Worm (Caenorhabditis elegans): ENCODE measurements around the gene mig-5.

mig-5 gene

ce11 chrII:8185016-8185493, at the start of gene mig-5, which contains the start of gene cct-1:
Gene mig-5, minus strand, starts transcription at chrII:8185023.
Gene cct-1, plus strand, starts transcription at chrII:8185443.
- TF ChIP-seq mes-2 (tag; optimal IDR thresholded peaks at IDR 0.05; ENCODE audit: poor library complexity, severe bottlenecking) = peak; percentile 98
- peak; percentile 87 for TF ChIP-seq lin-13 (GFP tag; optimal IDR thresholded peaks at IDR 0.05)
- TF ChIP-seq nhr-111 (GFP tag; optimal IDR thresholded peaks at IDR 0.05) = no peak
- no peak for TF ChIP-seq D1046.2 (GFP tag; IDR thresholded peaks at IDR 0.05)
- TF ChIP-seq unc-39 (tag; optimal IDR thresholded peaks at IDR 0.05) = no peak
- peak; percentile 2 for TF ChIP-seq nhr-76 (tag; optimal IDR thresholded peaks at IDR 0.05)
- TF ChIP-seq tag-97 (GFP tag; IDR thresholded peaks at IDR 0.05) = no peak
- TF ChIP-seq nhr-10 (tag; optimal IDR thresholded peaks at IDR 0.05) = peak; percentile 88
- TF ChIP-seq F37D6.2 (tag; optimal IDR thresholded peaks at IDR 0.05) = peak; percentile 88
- no peak for TF ChIP-seq Y75B8A.6 (GFP tag; IDR thresholded peaks at IDR 0.05)
- TF ChIP-seq spr-1 (tag; optimal IDR thresholded peaks at IDR 0.05) = peak; percentile 91
- peak; percentile 9 for TF ChIP-seq fos-1 (tag; optimal IDR thresholded peaks at IDR 0.05)
- no peak for TF ChIP-seq dmd-9 (GFP tag; IDR thresholded peaks at IDR 0.05)
- peak; percentile 51 to 75 for TF ChIP-seq mdl-1 (tag; optimal IDR thresholded peaks at IDR 0.05)
- TF ChIP-seq ceh-28 (tag; optimal IDR thresholded peaks at IDR 0.05) = peak; percentile 25
- no peak for TF ChIP-seq snpc-1.2 (GFP tag; IDR thresholded peaks at IDR 0.05)
- TF ChIP-seq mxl-3 (GFP tag; optimal IDR thresholded peaks at IDR 0.05) = peak; percentile 56
- TF ChIP-seq ces-1 (GFP tag; optimal IDR thresholded peaks at IDR 0.05) = peak; percentile 72
- TF ChIP-seq pqm-1 (tag; optimal IDR thresholded peaks at IDR 0.05) = peak; percentile 62
- peak; percentile 87 for TF ChIP-seq pha-4 (GFP tag; IDR thresholded peaks at IDR 0.05)
- TF ChIP-seq pha-4 (tag; optimal IDR thresholded peaks at IDR 0.05) = peak; percentile 88
- no peak for TF ChIP-seq zip-11 (GFP tag; IDR thresholded peaks at IDR 0.05)
- no peak for TF ChIP-seq Y105C5A.15 (GFP tag; IDR thresholded peaks at IDR 0.05)
- no peak for TF ChIP-seq ceh-82 (tag; optimal IDR thresholded peaks at IDR 0.05)
- peak; percentile 76; the same call in 1 of the 2 replicates for TF ChIP-seq saeg-2 (GFP tag; IDR thresholded peaks at IDR 0.05)
- peak; percentile 93 for TF ChIP-seq ctbp-1 (GFP tag; IDR thresholded peaks at IDR 0.05)
- TF ChIP-seq skn-1 (tag; optimal IDR thresholded peaks at IDR 0.05) = no peak
- TF ChIP-seq ztf-7 (tag; optimal IDR thresholded peaks at IDR 0.05) = peak; percentile 87
- TF ChIP-seq nhr-11 (tag; optimal IDR thresholded peaks at IDR 0.05) = peak; percentile 95
- peak; percentile 85 for TF ChIP-seq lin-1 (GFP tag; IDR thresholded peaks at IDR 0.05)
- TF ChIP-seq nhr-102 (tag; optimal IDR thresholded peaks at IDR 0.05) = peak; percentile 96
- peak; percentile 91 for TF ChIP-seq nhr-28 (tag; optimal IDR thresholded peaks at IDR 0.05)
- no peak for TF ChIP-seq snpc-4 (tag; optimal IDR thresholded peaks at IDR 0.05)
- peak; percentile 91 for TF ChIP-seq tra-1 (GFP tag; IDR thresholded peaks at IDR 0.05)
- TF ChIP-seq nhr-41 (GFP tag; IDR thresholded peaks at IDR 0.05) = no peak
- TF ChIP-seq arid-1 (GFP tag; conservative IDR thresholded peaks at IDR 0.05) = peak; percentile 93
- TF ChIP-seq dmd-6 (GFP tag; IDR thresholded peaks at IDR 0.05) = peak; percentile 89
- TF ChIP-seq lin-38 (GFP tag; IDR thresholded peaks at IDR 0.05) = peak; percentile 100
- TF ChIP-seq hif-1 (tag; optimal IDR thresholded peaks at IDR 0.05) = peak in 1 of 2 experiments; percentile 67
- no peak for TF ChIP-seq daf-12 (tag; optimal IDR thresholded peaks at IDR 0.05)
- TF ChIP-seq F10B5.3 (tag; optimal IDR thresholded peaks at IDR 0.05) = peak; percentile 85
- TF ChIP-seq mep-1 (tag; optimal IDR thresholded peaks at IDR 0.05) = peak; percentile 99
- TF ChIP-seq nhr-6 (tag; optimal IDR thresholded peaks at IDR 0.05) = peak; percentile 98
- peak; percentile 92 for TF ChIP-seq ceh-20 (GFP tag; IDR thresholded peaks at IDR 0.05)
- peak; percentile 86 for TF ChIP-seq jun-1 (tag; optimal IDR thresholded peaks at IDR 0.05)
- TF ChIP-seq rbr-2 (tag; optimal IDR thresholded peaks at IDR 0.05) = peak; percentile 96
- no peak for TF ChIP-seq ZK337.2 (GFP tag; IDR thresholded peaks at IDR 0.05)
- peak; percentile 77 for TF ChIP-seq mdt-29 (GFP tag; IDR thresholded peaks at IDR 0.05)
- TF ChIP-seq unc-62 (GFP tag; optimal IDR thresholded peaks at IDR 0.05 in 1 of 2) = peak in 1 of 2 experiments; percentile 98
- no peak for TF ChIP-seq unc-62 (tag; optimal IDR thresholded peaks at IDR 0.05)
- TF ChIP-seq attf-4 (tag; optimal IDR thresholded peaks at IDR 0.05) = no peak
- peak; percentile 87 for TF ChIP-seq zag-1 (tag; optimal IDR thresholded peaks at IDR 0.05)
- no peak for TF ChIP-seq F44E2.7 (GFP tag; IDR thresholded peaks at IDR 0.05)

Measured in whole organism, L4 larva.